Worm (Caenorhabditis elegans): ENCODE data around the gene W02B3.3.

- TF ChIP-seq med-1 (GFP tag; optimal IDR thresholded peaks at IDR 0.05; ENCODE audit: insufficient read depth), result no peak
- TF ChIP-seq ztf-23 (GFP tag; IDR thresholded peaks at IDR 0.05), result 0 out of 2 replicates have a peak, but pooled peaks have one; percentile 46
- peak; percentile 42 for TF ChIP-seq cog-1 (tag; optimal IDR thresholded peaks at IDR 0.05)
- TF ChIP-seq flt-1 (GFP tag; IDR thresholded peaks at IDR 0.05), result no peak
- no peak for TF ChIP-seq ztf-29 (GFP tag; IDR thresholded peaks at IDR 0.05)
- TF ChIP-seq ref-1 (GFP tag; conservative IDR thresholded peaks at IDR 0.05), result no peak
- no peak for TF ChIP-seq T22C8.4 (GFP tag; IDR thresholded peaks at IDR 0.05)
- no peak for TF ChIP-seq tab-1 (GFP tag; IDR thresholded peaks at IDR 0.05)
These were observed at the start of gene W02B3.3 for ce11 chrIII:668303-668893.

Data from whole organism, midembryonic.